Fruit fly (Drosophila melanogaster): ENCODE measurements around the gene CG33688.
A peak's percentile ranks its signal among the peaks of the same experiment; 100 is the strongest.

The CG33688 gene

DNA sequence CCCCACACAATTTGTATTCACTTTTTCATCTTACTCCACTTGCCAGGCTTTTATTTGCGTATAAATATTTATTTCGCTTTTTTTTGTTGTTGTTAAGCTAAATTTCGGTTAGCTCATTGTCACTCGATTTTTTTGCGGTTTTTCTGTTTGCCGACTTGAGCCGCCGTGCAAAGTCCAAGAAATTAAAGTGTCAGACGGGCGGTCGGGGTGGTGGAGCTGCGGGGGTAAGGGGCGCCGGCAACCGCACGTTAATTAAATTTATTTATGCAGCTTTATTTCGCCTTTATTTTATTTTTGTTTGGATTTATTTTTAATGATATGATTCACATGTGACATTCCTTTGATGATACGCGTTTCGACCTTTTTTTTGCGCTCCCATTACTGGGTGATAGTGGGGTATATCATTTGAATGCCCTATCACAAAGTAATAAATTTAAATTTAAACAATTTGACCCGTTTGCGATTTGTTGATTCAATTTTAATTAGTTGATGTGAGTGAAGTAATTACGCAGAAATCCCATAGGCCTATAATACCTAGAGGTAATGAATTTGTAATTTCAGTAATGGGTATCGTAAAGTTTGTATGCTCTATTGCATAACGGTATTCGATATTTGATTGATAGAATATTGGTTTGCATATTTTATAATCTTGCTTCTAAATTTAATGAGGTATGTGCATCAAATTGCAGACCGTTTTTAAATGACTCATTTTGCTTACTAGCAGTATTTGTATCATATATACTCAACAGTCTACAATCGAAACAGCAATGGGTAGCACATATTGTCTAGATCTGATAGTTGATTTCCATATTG is 33.5 kb upstream of the CG33688 start (continued):
- TF ChIP-seq CG18262 (tag; optimal IDR thresholded peaks at IDR 0.05), result peak; percentile 0
- TF ChIP-seq CG11695 (GFP tag; IDR thresholded peaks at IDR 0.05), result peak; percentile 50; the same call in 1 of the 3 replicates
- peak; percentile 41 for TF ChIP-seq bcd (GFP tag; optimal IDR thresholded peaks at IDR 0.05)
- no peak for TF ChIP-seq sr (GFP tag; IDR thresholded peaks at IDR 0.05)
- TF ChIP-seq fd96Cb (tag; optimal IDR thresholded peaks at IDR 0.05), result peak; percentile 2
- no peak for TF ChIP-seq crc (GFP tag; optimal IDR thresholded peaks at IDR 0.05)
- TF ChIP-seq CG4820 (GFP tag; optimal IDR thresholded peaks at IDR 0.05), result peak; percentile 3
- no peak for TF ChIP-seq luna (GFP tag; optimal IDR thresholded peaks at IDR 0.05)
- peak; percentile 27 for TF ChIP-seq shn (GFP tag; optimal IDR thresholded peaks at IDR 0.05)
- peak; percentile 1 for TF ChIP-seq CG12236 (GFP tag; optimal IDR thresholded peaks at IDR 0.05)
- TF ChIP-seq CG1602 (GFP tag; optimal IDR thresholded peaks at IDR 0.05), result peak; percentile 31
- TF ChIP-seq corto (GFP tag; optimal IDR thresholded peaks at IDR 0.05), result peak; percentile 6
- TF ChIP-seq Lim3 (GFP tag; IDR thresholded peaks at IDR 0.05), result no peak
- peak; percentile 37 for TF ChIP-seq CG8944 (GFP tag; optimal IDR thresholded peaks at IDR 0.05)
- TF ChIP-seq Hmx (GFP tag; optimal IDR thresholded peaks at IDR 0.05), result peak; percentile 10
- no peak for TF ChIP-seq Neu2 (GFP tag; optimal IDR thresholded peaks at IDR 0.05; ENCODE audit: borderline replicate concordance)
- TF ChIP-seq CG17912 (GFP tag; optimal IDR thresholded peaks at IDR 0.05), result no peak
- no peak for TF ChIP-seq Hand (GFP tag; optimal IDR thresholded peaks at IDR 0.05)
- peak; percentile 77 for TF ChIP-seq CG32532 (GFP tag; IDR thresholded peaks at IDR 0.05)
- peak; percentile 58; the same call in 1 of the 3 replicates for TF ChIP-seq Mrtf (GFP tag; IDR thresholded peaks at IDR 0.05)
- no peak for TF ChIP-seq CG17612 (GFP tag; IDR thresholded peaks at IDR 0.05)
- TF ChIP-seq CG31441 (GFP tag; IDR thresholded peaks at IDR 0.05), result 0 out of 2 replicates have a peak, but pooled peaks have one; percentile 17
- peak in 1 of 3 experiments; percentile 75 for TF ChIP-seq Stat92E (GFP tag; optimal IDR thresholded peaks at IDR 0.05)
- TF ChIP-seq caup (GFP tag; optimal IDR thresholded peaks at IDR 0.05; ENCODE audit: severe bottlenecking), result peak; percentile 19
- peak; percentile 48 for TF ChIP-seq Oli (tag; optimal IDR thresholded peaks at IDR 0.05)
- peak; percentile 4 for TF ChIP-seq CG15514 (GFP tag; optimal IDR thresholded peaks at IDR 0.05)
- TF ChIP-seq cwo (GFP tag; optimal IDR thresholded peaks at IDR 0.05), result no peak
- no peak for TF ChIP-seq pan (optimal IDR thresholded peaks at IDR 0.05)
- peak in 1 of 2 experiments; percentile 39 for TF ChIP-seq pan (GFP tag; optimal IDR thresholded peaks at IDR 0.05 in 1 of 2, IDR thresholded peaks at IDR 0.05 in 1 of 2)
- peak; percentile 33 for TF ChIP-seq az2 (GFP tag; optimal IDR thresholded peaks at IDR 0.05)
- peak; percentile 69 for TF ChIP-seq CoRest (tag; optimal IDR thresholded peaks at IDR 0.05)
- TF ChIP-seq CG4424 (GFP tag; optimal IDR thresholded peaks at IDR 0.05), result peak; percentile 35
- TF ChIP-seq tap (tag; optimal IDR thresholded peaks at IDR 0.05), result no peak
- TF ChIP-seq NC2β (GFP tag; optimal IDR thresholded peaks at IDR 0.05), result no peak
- no peak for TF ChIP-seq CG8765 (GFP tag; IDR thresholded peaks at IDR 0.05)
- TF ChIP-seq CG18619 (GFP tag; optimal IDR thresholded peaks at IDR 0.05), result peak; percentile 22
- peak; percentile 25 for TF ChIP-seq CG9817 (tag; optimal IDR thresholded peaks at IDR 0.05)
- peak; percentile 72 for TF ChIP-seq CG2678 (tag; optimal IDR thresholded peaks at IDR 0.05)
- no peak for TF ChIP-seq Eip74EF (GFP tag; optimal IDR thresholded peaks at IDR 0.05)
- TF ChIP-seq Sox102F (GFP tag; optimal IDR thresholded peaks at IDR 0.05), result peak; percentile 44
- no peak for TF ChIP-seq Optix (GFP tag; IDR thresholded peaks at IDR 0.05)
- peak; percentile 31 for TF ChIP-seq CG9215 (GFP tag; IDR thresholded peaks at IDR 0.05)
- peak; percentile 38 for TF ChIP-seq Ada2b (GFP tag; IDR thresholded peaks at IDR 0.05)
- peak; percentile 59 for TF ChIP-seq crol (GFP tag; IDR thresholded peaks at IDR 0.05)
- TF ChIP-seq Dbx (GFP tag; IDR thresholded peaks at IDR 0.05), result peak; percentile 62; the same call in 2 of the 3 replicates
- peak; percentile 8 for TF ChIP-seq unpg (GFP tag; optimal IDR thresholded peaks at IDR 0.05)
- no peak for TF ChIP-seq Trl (optimal IDR thresholded peaks at IDR 0.05)
- peak; percentile 37 for TF ChIP-seq Trl (GFP tag; optimal IDR thresholded peaks at IDR 0.05)
- TF ChIP-seq CG13624 (GFP tag; optimal IDR thresholded peaks at IDR 0.05), result peak; percentile 60

Data from whole organism, embryonic.